Fruit fly (Drosophila melanogaster) ovary, adult (tissue): Measurements from ENCODE around the gene CG42798.
"Not testable (repeated sequence)": the region's sequence is repeated elsewhere in the genome, so short reads cannot be mapped to it uniquely, and the experiment has no call there.

Experiments
- CG17801 ChIP-seq: fragments of 200-800 bp; optimal IDR thresholded peaks from 2 replicates; lab custom pipeline; 2019; ENCODE audit warnings: missing biosample characterization, mild to moderate bottlenecking, missing genetic modification characterization, moderate library complexity; ENCODE audit not compliant: partially characterized antibody

Gene CG42798

dm6 chr3R:17426265-17426664 lies 19.8 kb downstream of the CG42798 start:
- TF ChIP-seq CG17801 = no peak

- TF ChIP-seq CG17801 = no peak
Measured at dm6 chr3R:17430481-17430880, 24.0 kb downstream of the CG42798 start.

dm6 chr3R:17433117-17433516 lies 26.6 kb downstream of the CG42798 start:
- no peak for TF ChIP-seq CG17801

dm6 chr3R:17434330-17434729 lies 27.9 kb downstream of the CG42798 start, which contains the start of gene CG44090:
TSS of gene CG44090 (minus strand) at chr3R:17434430.
- no peak for TF ChIP-seq CG17801

dm6 chr3R:17440628-17441027 lies 34.1 kb downstream of the CG42798 start, which contains the start of gene CG14331:
TSS of gene CG14331 (minus strand) at chr3R:17440728.
- TF ChIP-seq CG17801 = no peak

- no peak for TF ChIP-seq CG17801
Measured at dm6 chr3R:17447615-17448014, 41.1 kb downstream of the CG42798 start.

dm6 chr3R:17448758-17449157 lies 42.3 kb downstream of the CG42798 start, which contains the start of gene Eh:
TSS of gene Eh (minus strand) at chr3R:17448858.
- no peak for TF ChIP-seq CG17801

dm6 chr3R:17449402-17449801 lies 42.9 kb downstream of the CG42798 start:
- no peak for TF ChIP-seq CG17801

- not testable (repeated sequence) for TF ChIP-seq CG17801
Measured at dm6 chr3R:17456676-17457075, 50.2 kb downstream of the CG42798 start, which contains the start of gene CG14330. TSS of gene CG14330 (minus strand) at chr3R:17456776.
